Fruit fly (Drosophila melanogaster) whole organism: ENCODE results near the gene CG11384.

Experiments used
- CG8478 ChIP-seq: fragments of >200 bp; optimal IDR thresholded peaks from 2 replicates; lab custom pipeline; 2018; ENCODE audit warnings: inconsistent platforms
- Dll ChIP-seq: fragments of >200 bp; optimal IDR thresholded peaks from 2 replicates; lab custom pipeline; 2017
- EcR ChIP-seq, 2 experiments: fragments of >200 bp; optimal IDR thresholded peaks; 2 replicates each; lab custom pipeline; 2017; ENCODE audit warnings: missing biosample characterization in 2 of 2, missing genetic modification characterization in 2 of 2, missing genetic modification reagents in 2 of 2
- pan ChIP-seq: fragments of >200 bp; optimal IDR thresholded peaks from 2 replicates; lab custom pipeline; 2017
- psq ChIP-seq: fragments of >200 bp; optimal IDR thresholded peaks from 2 replicates; lab custom pipeline; 2017
- usp ChIP-seq: fragments of >200 bp; optimal IDR thresholded peaks from 2 replicates; lab custom pipeline; 2017; ENCODE audit warnings: missing biosample characterization, missing genetic modification characterization, mixed read lengths

The CG11384 gene

dm6 chrX:1134053-1135005, 41.5 kb downstream of the CG11384 start, which contains the start of gene CG3655:
Gene CG3655, minus strand, starts transcription at chrX:1134896.
- TF ChIP-seq CG8478 (lab: Kevin White, UChicago) (no peak), psq (lab: Kevin White, UChicago) (no peak), EcR (GFP tag; optimal IDR thresholded peaks at IDR 0.05; lab: Kevin White, UChicago) (no peak), Dll (peak; percentile 19), usp (GFP tag; lab: Kevin White, UChicago) (no peak), pan (lab: Kevin White, UChicago) (no peak)

DNA sequence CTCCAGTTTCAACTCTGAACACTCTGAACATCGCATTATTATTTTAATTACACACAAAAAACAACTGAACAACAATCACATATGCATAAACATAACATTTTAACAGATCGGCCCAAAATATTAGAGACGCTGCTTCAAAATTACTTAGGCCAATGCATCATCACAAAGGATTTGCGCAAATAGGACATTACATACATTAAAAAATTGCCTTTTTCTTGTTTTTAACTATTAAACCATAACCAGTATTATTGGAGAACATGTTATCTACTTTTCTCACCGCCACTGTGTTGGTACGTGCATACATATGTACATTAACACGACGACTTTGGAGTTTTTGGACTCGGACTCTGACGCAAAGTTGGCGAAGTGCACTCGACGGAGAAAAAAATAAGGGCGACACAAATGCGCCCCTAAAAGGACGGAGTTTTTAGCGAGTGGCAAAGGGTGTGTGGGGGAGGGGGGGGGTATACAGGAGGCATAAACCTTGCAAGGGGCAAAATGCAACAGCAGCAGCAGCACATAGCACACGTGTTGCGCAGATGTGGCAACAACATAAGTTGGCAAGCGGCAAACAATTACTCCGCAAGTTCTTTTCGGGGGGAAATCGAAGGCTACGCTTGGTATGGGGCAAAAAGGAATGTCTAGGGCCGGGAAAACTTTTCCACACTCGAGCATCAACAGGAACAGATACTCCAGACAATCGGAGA, 46.1 kb downstream of the CG11384 start:
- TF ChIP-seq EcR (GFP tag; optimal IDR thresholded peaks at IDR 0.05; lab: Kevin White, UChicago) (no peak), psq (lab: Kevin White, UChicago) (no peak), Dll (no peak), pan (lab: Kevin White, UChicago) (no peak), CG8478 (lab: Kevin White, UChicago) (no peak), usp (GFP tag; lab: Kevin White, UChicago) (no peak)
